Fruit fly (Drosophila melanogaster): Measurements from ENCODE around the gene Dref.
A peak's percentile ranks its signal among the peaks of the same experiment; 100 is the strongest.

Gene Dref

dm6 chr2L:9938631-9939256 is 28.3 kb downstream of the Dref start, which contains the start of the genes Datp and CG4619 (continued):
- TF ChIP-seq emc (GFP tag; optimal IDR thresholded peaks at IDR 0.05) (peak; percentile 38), CG4854 (GFP tag; optimal IDR thresholded peaks at IDR 0.05) (peak; percentile 16), en (GFP tag; optimal IDR thresholded peaks at IDR 0.05) (no peak), CG6854 (GFP tag; optimal IDR thresholded peaks at IDR 0.05) (no peak), Hsf (GFP tag; optimal IDR thresholded peaks at IDR 0.05) (peak; percentile 23), YL-1 (GFP tag; optimal IDR thresholded peaks at IDR 0.05) (peak; percentile 68), CG4360 (GFP tag; IDR thresholded peaks at IDR 0.05) (peak; percentile 64), Hand (GFP tag; optimal IDR thresholded peaks at IDR 0.05) (no peak), Ets97D (GFP tag; optimal IDR thresholded peaks at IDR 0.05) (peak; percentile 51), Stat92E (GFP tag; optimal IDR thresholded peaks at IDR 0.05) (no peak), E2f1 (GFP tag; IDR thresholded peaks at IDR 0.05) (no peak), tx (GFP tag; optimal IDR thresholded peaks at IDR 0.05) (peak; percentile 26), CG4730 (GFP tag; IDR thresholded peaks at IDR 0.05) (no peak), CG8944 (GFP tag; optimal IDR thresholded peaks at IDR 0.05) (peak; percentile 58), CG8765 (GFP tag; IDR thresholded peaks at IDR 0.05) (no peak), gcm2 (GFP tag; optimal IDR thresholded peaks at IDR 0.05) (no peak), vvl (GFP tag; IDR thresholded peaks at IDR 0.05) (peak; percentile 63; the same call in 1 of the 2 replicates), CG11085 (GFP tag; IDR thresholded peaks at IDR 0.05) (0 out of 2 replicates have a peak, but pooled peaks have one; percentile 40), CG12236 (GFP tag; optimal IDR thresholded peaks at IDR 0.05) (no peak), NC2β (GFP tag; optimal IDR thresholded peaks at IDR 0.05) (peak; percentile 22), Xbp1 (GFP tag; optimal IDR thresholded peaks at IDR 0.05) (peak; percentile 61), D (optimal IDR thresholded peaks at IDR 0.05) (no peak), D (GFP tag; optimal IDR thresholded peaks at IDR 0.05) (no peak), MBD-R2 (GFP tag; IDR thresholded peaks at IDR 0.05) (peak; percentile 93), Chrac-16 (GFP tag; optimal IDR thresholded peaks at IDR 0.05) (peak; percentile 1), CG12104 (GFP tag; optimal IDR thresholded peaks at IDR 0.05) (no peak), CG42726 (GFP tag; IDR thresholded peaks at IDR 0.05; ENCODE audit: partially characterized antibody) (no peak), kni (GFP tag; optimal IDR thresholded peaks at IDR 0.05) (peak; percentile 32), CG10267 (tag; optimal IDR thresholded peaks at IDR 0.05) (peak; percentile 92), HmgD (GFP tag; optimal IDR thresholded peaks at IDR 0.05) (peak; percentile 66), Myb (GFP tag; optimal IDR thresholded peaks at IDR 0.05) (peak; percentile 80), Dbx (GFP tag; IDR thresholded peaks at IDR 0.05) (peak; percentile 62; the same call in 2 of the 3 replicates), H15 (GFP tag; IDR thresholded peaks at IDR 0.05) (peak; percentile 65; the same call in 2 of the 3 replicates), her (GFP tag; optimal IDR thresholded peaks at IDR 0.05) (peak; percentile 54), gcm (GFP tag; optimal IDR thresholded peaks at IDR 0.05) (no peak), pum (GFP tag; optimal IDR thresholded peaks at IDR 0.05) (peak; percentile 29), fru (optimal IDR thresholded peaks at IDR 0.05) (no peak), CG17385 (GFP tag; optimal IDR thresholded peaks at IDR 0.05) (peak; percentile 56), Rx (GFP tag; IDR thresholded peaks at IDR 0.05) (no peak), chinmo (GFP tag; IDR thresholded peaks at IDR 0.05; ENCODE audit: partially characterized antibody) (no peak), Sin3A (optimal IDR thresholded peaks at IDR 0.05) (peak; percentile 31), CG9876 (GFP tag; optimal IDR thresholded peaks at IDR 0.05) (peak; percentile 48), CG30403 (GFP tag; optimal IDR thresholded peaks at IDR 0.05) (no peak), lov (optimal IDR thresholded peaks at IDR 0.05) (no peak), lov (GFP tag; IDR thresholded peaks at IDR 0.05) (peak; percentile 72; the same call in 1 of the 3 replicates), CG6654 (GFP tag; optimal IDR thresholded peaks at IDR 0.05) (no peak), CG8089 (GFP tag; optimal IDR thresholded peaks at IDR 0.05) (peak; percentile 28), Vsx1 (GFP tag; optimal IDR thresholded peaks at IDR 0.05) (no peak), lilli (GFP tag; optimal IDR thresholded peaks at IDR 0.05) (peak; percentile 51), HLH54F (GFP tag; optimal IDR thresholded peaks at IDR 0.05) (peak; percentile 67), CG14710 (tag; optimal IDR thresholded peaks at IDR 0.05) (peak; percentile 37)

Measured in whole organism, embryonic.